1 fruit fly cellular context compared by ENCODE assay signal in the genomic region with DNA sequence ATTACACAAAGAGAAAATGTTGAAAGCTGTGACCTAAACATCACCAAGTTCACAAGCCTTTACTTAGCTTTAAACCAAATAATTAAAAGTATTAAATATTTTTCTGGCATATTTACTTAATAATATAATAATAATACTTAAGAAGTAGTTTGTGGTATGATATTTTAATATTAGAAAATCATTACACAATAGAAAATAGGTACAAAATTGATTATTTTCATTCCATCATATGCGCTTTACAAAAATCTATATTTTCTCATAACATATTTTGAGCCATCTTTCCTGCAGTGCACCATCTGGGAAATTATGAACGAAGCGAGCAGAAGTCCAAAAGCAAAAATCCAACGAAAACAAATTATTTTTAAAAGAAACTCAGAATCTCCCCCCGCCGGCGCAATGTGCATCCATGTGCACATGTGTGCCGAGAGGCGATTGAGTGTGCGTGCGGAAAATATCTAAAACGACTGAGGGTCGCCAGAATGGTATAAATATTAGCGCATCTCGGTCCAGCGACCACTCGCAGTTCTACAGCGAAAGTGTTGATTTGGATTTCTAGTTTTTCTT.
TF ChIP-seq lines count a peak whose summit lies in the region.

A gene (plus strand): TSS at position 514 of the 564 bp plus-strand sequence.

TF ChIP-seq in whole organism, embryonic, 481 proteins besides CTCF, POLR2A, EP300 and RAD21 (continued from another document and continues in another):
- TF ChIP-seq CG30020 (tag; optimal IDR thresholded peaks at IDR 0.05; lab: Kevin White, UChicago), result peak; percentile 46
- TF ChIP-seq CG7786 (GFP tag; optimal IDR thresholded peaks at IDR 0.05; lab: Kevin White, UChicago), result no peak
- TF ChIP-seq ind (GFP tag; optimal IDR thresholded peaks at IDR 0.05; lab: Kevin White, UChicago), result peak; percentile 42
- no peak for TF ChIP-seq CG6272 (GFP tag; IDR thresholded peaks at IDR 0.05; lab: Robert Waterston, UW)
- TF ChIP-seq H2.0 (GFP tag; IDR thresholded peaks at IDR 0.05; lab: Robert Waterston, UW), result peak; percentile 32; the same call in 1 of the 2 replicates
- peak; percentile 39 for TF ChIP-seq cwo (GFP tag; optimal IDR thresholded peaks at IDR 0.05; lab: Kevin White, UChicago)
- TF ChIP-seq CG11504 (tag; optimal IDR thresholded peaks at IDR 0.05; lab: Kevin White, UChicago), result peak; percentile 85
- TF ChIP-seq CG7556 (GFP tag; optimal IDR thresholded peaks at IDR 0.05; lab: Kevin White, UChicago), result peak; percentile 81
- peak; percentile 52 for TF ChIP-seq Xbp1 (GFP tag; optimal IDR thresholded peaks at IDR 0.05; lab: Kevin White, UChicago)
- peak; percentile 58 for TF ChIP-seq stc (GFP tag; IDR thresholded peaks at IDR 0.05; lab: Robert Waterston, UW)
- TF ChIP-seq CG7839 (tag; optimal IDR thresholded peaks at IDR 0.05; lab: Kevin White, UChicago), result peak; percentile 78
- TF ChIP-seq CG17359 (tag; optimal IDR thresholded peaks at IDR 0.05; lab: Kevin White, UChicago), result peak; percentile 64
- TF ChIP-seq CG18011 (GFP tag; optimal IDR thresholded peaks at IDR 0.05; lab: Kevin White, UChicago), result no peak
- TF ChIP-seq Fer1 (GFP tag; optimal IDR thresholded peaks at IDR 0.05; lab: Kevin White, UChicago), result no peak
- peak; percentile 85 for TF ChIP-seq Sox100B (GFP tag; optimal IDR thresholded peaks at IDR 0.05; lab: Kevin White, UChicago)
- no peak for TF ChIP-seq HmgD (GFP tag; optimal IDR thresholded peaks at IDR 0.05; lab: Kevin White, UChicago)
- no peak for TF ChIP-seq Chrac-16 (GFP tag; optimal IDR thresholded peaks at IDR 0.05; lab: Kevin White, UChicago)
- TF ChIP-seq CG11398 (GFP tag; optimal IDR thresholded peaks at IDR 0.05; lab: Kevin White, UChicago), result no peak
- TF ChIP-seq esg (GFP tag; conservative IDR thresholded peaks at IDR 0.05; lab: Robert Waterston, UW), result peak; percentile 41; the same call in 1 of the 2 replicates
- TF ChIP-seq Atf6 (GFP tag; IDR thresholded peaks at IDR 0.05; lab: Robert Waterston, UW), result no peak; the same call in 1 of the 2 replicates
- no peak for TF ChIP-seq bigmax (GFP tag; optimal IDR thresholded peaks at IDR 0.05; lab: Kevin White, UChicago)
- TF ChIP-seq CG6683 (GFP tag; optimal IDR thresholded peaks at IDR 0.05; lab: Kevin White, UChicago), result no peak
- peak; percentile 69 for TF ChIP-seq CG15269 (tag; optimal IDR thresholded peaks at IDR 0.05; lab: Kevin White, UChicago)
- TF ChIP-seq luna (GFP tag; optimal IDR thresholded peaks at IDR 0.05; lab: Kevin White, UChicago), result no peak
- peak; percentile 83 for TF ChIP-seq nmo (GFP tag; optimal IDR thresholded peaks at IDR 0.05; lab: Kevin White, UChicago)
- TF ChIP-seq grn (GFP tag; optimal IDR thresholded peaks at IDR 0.05; lab: Kevin White, UChicago), result no peak
- peak; percentile 41 for TF ChIP-seq Spps (tag; optimal IDR thresholded peaks at IDR 0.05; lab: Kevin White, UChicago)
- no peak for TF ChIP-seq ham (GFP tag; IDR thresholded peaks at IDR 0.05; lab: Robert Waterston, UW)
- TF ChIP-seq dm (GFP tag; optimal IDR thresholded peaks at IDR 0.05; lab: Kevin White, UChicago), result no peak
- TF ChIP-seq tin (GFP tag; optimal IDR thresholded peaks at IDR 0.05; lab: Kevin White, UChicago), result peak; percentile 58
- TF ChIP-seq HLH3B (GFP tag; IDR thresholded peaks at IDR 0.05; lab: Robert Waterston, UW), result 0 out of 2 replicates have a peak, but pooled peaks have one; percentile 23
- no peak for TF ChIP-seq mld (GFP tag; IDR thresholded peaks at IDR 0.05; lab: Robert Waterston, UW; ENCODE audit: partially characterized antibody)
- peak in 1 of 2 experiments; percentile 60 for TF ChIP-seq Hr78 (GFP tag; optimal IDR thresholded peaks at IDR 0.05; lab: Kevin White, UChicago)
- peak; percentile 71 for TF ChIP-seq salm (tag; optimal IDR thresholded peaks at IDR 0.05; lab: Kevin White, UChicago)
- peak; percentile 40 for TF ChIP-seq Six4 (GFP tag; optimal IDR thresholded peaks at IDR 0.05; lab: Kevin White, UChicago)
- TF ChIP-seq lbe (GFP tag; optimal IDR thresholded peaks at IDR 0.05; lab: Kevin White, UChicago), result no peak
- peak; percentile 66 for TF ChIP-seq crol (GFP tag; IDR thresholded peaks at IDR 0.05; lab: Robert Waterston, UW)
- TF ChIP-seq lola (GFP tag; optimal IDR thresholded peaks at IDR 0.05; lab: Kevin White, UChicago), result peak in 1 of 3 experiments; percentile 87
- peak; percentile 44; the same call in 1 of the 3 replicates for TF ChIP-seq tgo (GFP tag; IDR thresholded peaks at IDR 0.05; lab: Robert Waterston, UW)
- TF ChIP-seq Dek (tag; optimal IDR thresholded peaks at IDR 0.05; lab: Kevin White, UChicago), result peak; percentile 52
- peak; percentile 80 for TF ChIP-seq zf30C (GFP tag; optimal IDR thresholded peaks at IDR 0.05; lab: Kevin White, UChicago)
- peak; percentile 79 for TF ChIP-seq CG30403 (GFP tag; optimal IDR thresholded peaks at IDR 0.05; lab: Kevin White, UChicago)
- peak; percentile 45 for TF ChIP-seq CG11723 (GFP tag; optimal IDR thresholded peaks at IDR 0.05; lab: Kevin White, UChicago)
- TF ChIP-seq da (GFP tag; optimal IDR thresholded peaks at IDR 0.05; lab: Kevin White, UChicago), result no peak
- peak; percentile 65 for TF ChIP-seq tio (GFP tag; optimal IDR thresholded peaks at IDR 0.05; lab: Kevin White, UChicago)
- TF ChIP-seq sim (GFP tag; IDR thresholded peaks at IDR 0.05; lab: Robert Waterston, UW), result peak; percentile 46; the same call in 1 of the 2 replicates
- TF ChIP-seq Ptx1 (GFP tag; IDR thresholded peaks at IDR 0.05; lab: Robert Waterston, UW), result peak; percentile 67
- no peak for TF ChIP-seq CG16779 (GFP tag; IDR thresholded peaks at IDR 0.05; lab: Robert Waterston, UW)
- TF ChIP-seq CG31388 (GFP tag; optimal IDR thresholded peaks at IDR 0.05; lab: Kevin White, UChicago), result peak; percentile 6
- peak; percentile 84 for TF ChIP-seq CG14710 (tag; optimal IDR thresholded peaks at IDR 0.05; lab: Kevin White, UChicago)
- peak; percentile 66 for TF ChIP-seq CG12104 (GFP tag; optimal IDR thresholded peaks at IDR 0.05; lab: Kevin White, UChicago)
- peak; percentile 64 for TF ChIP-seq trem (tag; optimal IDR thresholded peaks at IDR 0.05; lab: Kevin White, UChicago)
- 0 out of 2 replicates have a peak, but pooled peaks have one; percentile 38 for TF ChIP-seq CG9215 (GFP tag; IDR thresholded peaks at IDR 0.05; lab: Robert Waterston, UW)
- TF ChIP-seq CG4730 (GFP tag; IDR thresholded peaks at IDR 0.05; lab: Robert Waterston, UW), result 0 out of 2 replicates have a peak, but pooled peaks have one; percentile 19
- TF ChIP-seq CG18262 (tag; optimal IDR thresholded peaks at IDR 0.05; lab: Kevin White, UChicago), result peak; percentile 90
- peak; percentile 89 for TF ChIP-seq CG10979 (tag; optimal IDR thresholded peaks at IDR 0.05; lab: Kevin White, UChicago)
- 0 out of 2 replicates have a peak, but pooled peaks have one; percentile 5 for TF ChIP-seq Nf-YA (GFP tag; IDR thresholded peaks at IDR 0.05; lab: Robert Waterston, UW)
- peak; percentile 25 for TF ChIP-seq CG8359 (GFP tag; optimal IDR thresholded peaks at IDR 0.05; lab: Kevin White, UChicago; ENCODE audit: borderline replicate concordance)
- TF ChIP-seq Meics (GFP tag; optimal IDR thresholded peaks at IDR 0.05; lab: Kevin White, UChicago), result peak; percentile 47
- TF ChIP-seq ara (GFP tag; IDR thresholded peaks at IDR 0.05; lab: Robert Waterston, UW), result peak; percentile 68
- peak; percentile 0 for TF ChIP-seq chn (GFP tag; optimal IDR thresholded peaks at IDR 0.05; lab: Kevin White, UChicago)
- TF ChIP-seq CG15011 (GFP tag; optimal IDR thresholded peaks at IDR 0.05; lab: Kevin White, UChicago), result peak; percentile 9
- TF ChIP-seq Hmr (GFP tag; optimal IDR thresholded peaks at IDR 0.05; lab: Kevin White, UChicago), result peak; percentile 18
- peak; percentile 66; the same call in 2 of the 3 replicates for TF ChIP-seq sr (GFP tag; IDR thresholded peaks at IDR 0.05; lab: Robert Waterston, UW)
- peak; percentile 65; the same call in 2 of the 4 replicates for TF ChIP-seq chinmo (GFP tag; IDR thresholded peaks at IDR 0.05; lab: Robert Waterston, UW; ENCODE audit: partially characterized antibody)
- peak; percentile 38; the same call in 1 of the 2 replicates for TF ChIP-seq CG10959 (GFP tag; IDR thresholded peaks at IDR 0.05; lab: Robert Waterston, UW)
- no peak for TF ChIP-seq CG12236 (GFP tag; optimal IDR thresholded peaks at IDR 0.05; lab: Kevin White, UChicago)
- TF ChIP-seq fru (optimal IDR thresholded peaks at IDR 0.05; lab: Kevin White, UChicago), result no peak
- TF ChIP-seq jigr1 (GFP tag; IDR thresholded peaks at IDR 0.05; lab: Robert Waterston, UW), result no peak
- TF ChIP-seq twi (tag; optimal IDR thresholded peaks at IDR 0.05; lab: Kevin White, UChicago), result peak; percentile 98
- peak in 1 of 2 experiments; percentile 81 for TF ChIP-seq Hr51 (GFP tag; optimal IDR thresholded peaks at IDR 0.05; lab: Kevin White, UChicago)
- TF ChIP-seq stwl (tag; optimal IDR thresholded peaks at IDR 0.05; lab: Kevin White, UChicago), result peak; percentile 3
- TF ChIP-seq CG17328 (GFP tag; IDR thresholded peaks at IDR 0.05; lab: Robert Waterston, UW), result no peak
- TF ChIP-seq az2 (GFP tag; optimal IDR thresholded peaks at IDR 0.05; lab: Kevin White, UChicago), result peak; percentile 40
- peak; percentile 30 for TF ChIP-seq ac (GFP tag; optimal IDR thresholded peaks at IDR 0.05; lab: Kevin White, UChicago)
- peak; percentile 16 for TF ChIP-seq pros (GFP tag; optimal IDR thresholded peaks at IDR 0.05; lab: Kevin White, UChicago)
- TF ChIP-seq CG4424 (GFP tag; optimal IDR thresholded peaks at IDR 0.05; lab: Kevin White, UChicago), result peak; percentile 52
- TF ChIP-seq Dip2 (GFP tag; IDR thresholded peaks at IDR 0.05; lab: Robert Waterston, UW), result no peak
- peak; percentile 81 for TF ChIP-seq D19A (tag; optimal IDR thresholded peaks at IDR 0.05; lab: Kevin White, UChicago)
- TF ChIP-seq Sox102F (GFP tag; optimal IDR thresholded peaks at IDR 0.05; lab: Kevin White, UChicago), result peak; percentile 76
- no peak for TF ChIP-seq aop (GFP tag; IDR thresholded peaks at IDR 0.05; lab: Robert Waterston, UW)
- TF ChIP-seq Abd-B (GFP tag; optimal IDR thresholded peaks at IDR 0.05; lab: Kevin White, UChicago), result peak; percentile 55
- TF ChIP-seq CG6254 (GFP tag; optimal IDR thresholded peaks at IDR 0.05; lab: Kevin White, UChicago), result peak; percentile 65
- TF ChIP-seq CG31441 (GFP tag; IDR thresholded peaks at IDR 0.05; lab: Robert Waterston, UW), result peak; percentile 89
- TF ChIP-seq toy (GFP tag; IDR thresholded peaks at IDR 0.05; lab: Robert Waterston, UW), result no peak
- peak; percentile 13; the same call in 1 of the 2 replicates for TF ChIP-seq Drgx (GFP tag; IDR thresholded peaks at IDR 0.05; lab: Robert Waterston, UW)
- no peak for TF ChIP-seq D19B (GFP tag; optimal IDR thresholded peaks at IDR 0.05; lab: Kevin White, UChicago)
- TF ChIP-seq CG3281 (GFP tag; optimal IDR thresholded peaks at IDR 0.05; lab: Kevin White, UChicago), result peak; percentile 60
- peak; percentile 59 for TF ChIP-seq unpg (GFP tag; optimal IDR thresholded peaks at IDR 0.05; lab: Kevin White, UChicago)
- no peak for TF ChIP-seq Pdp1 (GFP tag; optimal IDR thresholded peaks at IDR 0.05; lab: Kevin White, UChicago)
- no peak for TF ChIP-seq CG2129 (GFP tag; IDR thresholded peaks at IDR 0.05; lab: Robert Waterston, UW; ENCODE audit: partially characterized antibody)
- TF ChIP-seq org-1 (GFP tag; optimal IDR thresholded peaks at IDR 0.05; lab: Kevin White, UChicago), result peak; percentile 55
- TF ChIP-seq pb (GFP tag; optimal IDR thresholded peaks at IDR 0.05; lab: Kevin White, UChicago), result no peak
- peak; percentile 38; the same call in 1 of the 3 replicates for TF ChIP-seq so (GFP tag; IDR thresholded peaks at IDR 0.05; lab: Robert Waterston, UW)
- TF ChIP-seq Vsx1 (GFP tag; optimal IDR thresholded peaks at IDR 0.05; lab: Kevin White, UChicago), result peak; percentile 16
- peak; percentile 60 for TF ChIP-seq gcm (GFP tag; optimal IDR thresholded peaks at IDR 0.05; lab: Kevin White, UChicago)
- no peak for TF ChIP-seq CG8089 (GFP tag; optimal IDR thresholded peaks at IDR 0.05; lab: Kevin White, UChicago)
- TF ChIP-seq CG43689 (GFP tag; IDR thresholded peaks at IDR 0.05; lab: Robert Waterston, UW), result no peak
- TF ChIP-seq maf-S (GFP tag; optimal IDR thresholded peaks at IDR 0.05; lab: Kevin White, UChicago), result no peak
- peak; percentile 57 for TF ChIP-seq odd (GFP tag; optimal IDR thresholded peaks at IDR 0.05; lab: Kevin White, UChicago)
- peak; percentile 73 for TF ChIP-seq CG15601 (tag; optimal IDR thresholded peaks at IDR 0.05; lab: Kevin White, UChicago)
- TF ChIP-seq knrl (GFP tag; IDR thresholded peaks at IDR 0.05; lab: Robert Waterston, UW; ENCODE audit: partially characterized antibody), result no peak
- TF ChIP-seq CG7271 (tag; optimal IDR thresholded peaks at IDR 0.05; lab: Kevin White, UChicago), result no peak
- peak; percentile 43 for TF ChIP-seq CG5180 (GFP tag; optimal IDR thresholded peaks at IDR 0.05; lab: Kevin White, UChicago)
- TF ChIP-seq lilli (GFP tag; optimal IDR thresholded peaks at IDR 0.05; lab: Kevin White, UChicago), result no peak
- TF ChIP-seq CG13624 (GFP tag; optimal IDR thresholded peaks at IDR 0.05; lab: Kevin White, UChicago), result no peak
- TF ChIP-seq CG2202 (tag; optimal IDR thresholded peaks at IDR 0.05; lab: Kevin White, UChicago), result peak; percentile 42
- TF ChIP-seq CG8290 (GFP tag; optimal IDR thresholded peaks at IDR 0.05; lab: Kevin White, UChicago), result peak; percentile 35
- no peak for TF ChIP-seq CG8290 (tag; optimal IDR thresholded peaks at IDR 0.05; lab: Kevin White, UChicago)
- peak; percentile 72 for TF ChIP-seq CG12659 (GFP tag; optimal IDR thresholded peaks at IDR 0.05; lab: Kevin White, UChicago)
- TF ChIP-seq cg (GFP tag; optimal IDR thresholded peaks at IDR 0.05; lab: Kevin White, UChicago), result peak; percentile 38
- no peak for TF ChIP-seq CG17912 (GFP tag; optimal IDR thresholded peaks at IDR 0.05; lab: Kevin White, UChicago)
- TF ChIP-seq CG2712 (tag; optimal IDR thresholded peaks at IDR 0.05; lab: Kevin White, UChicago), result peak; percentile 87
- TF ChIP-seq CG8924 (tag; optimal IDR thresholded peaks at IDR 0.05; lab: Kevin White, UChicago), result peak; percentile 84
- no peak for TF ChIP-seq Neu2 (GFP tag; optimal IDR thresholded peaks at IDR 0.05; lab: Kevin White, UChicago; ENCODE audit: borderline replicate concordance)
- TF ChIP-seq CG6689 (GFP tag; IDR thresholded peaks at IDR 0.05; lab: Robert Waterston, UW), result peak; percentile 60; the same call in 1 of the 2 replicates
- TF ChIP-seq NfI (GFP tag; optimal IDR thresholded peaks at IDR 0.05; lab: Kevin White, UChicago), result peak; percentile 23
- TF ChIP-seq croc (GFP tag; conservative IDR thresholded peaks at IDR 0.05; lab: Robert Waterston, UW), result peak; percentile 47; the same call in 1 of the 3 replicates
- no peak for TF ChIP-seq Atf3 (GFP tag; optimal IDR thresholded peaks at IDR 0.05; lab: Kevin White, UChicago)
- peak; percentile 63 for TF ChIP-seq bcd (GFP tag; optimal IDR thresholded peaks at IDR 0.05; lab: Kevin White, UChicago)
- TF ChIP-seq H15 (GFP tag; IDR thresholded peaks at IDR 0.05; lab: Robert Waterston, UW), result no peak
- TF ChIP-seq cato (GFP tag; optimal IDR thresholded peaks at IDR 0.05; lab: Kevin White, UChicago; ENCODE audit: borderline replicate concordance), result peak; percentile 17
